Worm (Caenorhabditis elegans): ENCODE results near the gene F38A1.8.
"Not testable (repeated sequence)": the region's sequence is repeated elsewhere in the genome, so short reads cannot be mapped to it uniquely, and the experiment has no call there.

The F38A1.8 gene

DNA sequence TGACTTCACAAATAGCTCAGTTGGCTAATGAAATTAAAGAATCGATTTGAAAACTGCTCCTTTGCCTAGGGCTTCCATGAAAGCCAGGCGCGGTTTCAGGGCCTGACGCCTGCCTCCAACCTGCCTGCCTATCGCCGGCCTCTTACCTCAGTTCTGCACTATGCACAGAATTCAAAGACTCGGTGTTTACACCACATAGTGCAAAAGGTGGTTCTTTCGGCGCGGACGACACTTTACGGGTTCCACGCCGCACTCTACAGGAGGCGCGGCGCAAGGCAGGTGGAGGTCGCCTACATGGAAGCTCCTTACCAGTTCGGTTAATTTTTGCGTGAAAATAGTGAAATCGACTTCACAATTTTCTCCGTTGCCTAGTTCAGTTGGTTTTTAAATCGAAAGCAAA, 29.8 kb downstream of the F38A1.8 start:
- TF ChIP-seq nhr-23 (tag; optimal IDR thresholded peaks at IDR 0.05): no peak
- no peak for TF ChIP-seq nhr-129 (tag; optimal IDR thresholded peaks at IDR 0.05)
- TF ChIP-seq nhr-10 (tag; optimal IDR thresholded peaks at IDR 0.05): no peak

ce11 chrIV:1209320-1209719, 30.3 kb downstream of the F38A1.8 start:
- TF ChIP-seq Y55F3AM.14 (GFP tag; optimal IDR thresholded peaks at IDR 0.05) (no peak), ama-1 (optimal IDR thresholded peaks at IDR 0.05) (no peak), snpc-4 (tag; optimal IDR thresholded peaks at IDR 0.05) (no peak), elt-3 (tag; optimal IDR thresholded peaks at IDR 0.05) (no peak), gmeb-1 (tag; optimal IDR thresholded peaks at IDR 0.05) (no peak), dmd-4 (tag; optimal IDR thresholded peaks at IDR 0.05) (no peak)

- no peak for TF ChIP-seq peb-1 (tag; optimal IDR thresholded peaks at IDR 0.05)
Measured at ce11 chrIV:1207980-1208379, 31.7 kb downstream of the F38A1.8 start, which contains the start of gene dsl-1. TSS of gene dsl-1 (minus strand) at chrIV:1208080.

- TF ChIP-seq nhr-10 (tag; optimal IDR thresholded peaks at IDR 0.05) (no peak), sem-4 (tag; optimal IDR thresholded peaks at IDR 0.05) (no peak)
Measured at ce11 chrIV:1204870-1205269, 34.8 kb downstream of the F38A1.8 start, which contains the start of gene dsl-2. TSS of gene dsl-2 (minus strand) at chrIV:1204970.

DNA sequence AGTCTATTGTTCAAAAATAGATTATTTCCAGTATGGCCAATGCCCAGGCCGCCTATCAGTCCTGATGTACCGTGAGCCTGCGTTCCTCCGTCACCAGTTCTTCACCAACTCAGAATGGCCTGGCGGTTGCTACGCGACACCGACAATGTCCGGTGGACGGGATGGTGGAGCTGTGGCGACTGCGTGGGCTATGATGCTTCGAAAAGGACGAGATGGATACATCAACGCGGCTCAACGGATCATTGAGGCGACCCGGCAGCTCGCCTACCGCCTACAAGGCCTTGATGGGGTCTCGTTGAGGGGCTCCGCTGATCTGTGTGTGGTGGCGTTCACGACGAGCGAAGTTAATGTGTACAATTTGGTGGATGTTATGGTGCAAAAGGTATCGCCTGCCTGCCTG, 40.2 kb downstream of the F38A1.8 start:
- TF ChIP-seq nhr-25 (tag; optimal IDR thresholded peaks at IDR 0.05): no peak
- TF ChIP-seq nhr-21 (tag; optimal IDR thresholded peaks at IDR 0.05): no peak
- TF ChIP-seq nhr-11 (tag; optimal IDR thresholded peaks at IDR 0.05): no peak
- no peak for TF ChIP-seq ztf-4 (tag; optimal IDR thresholded peaks at IDR 0.05)
- no peak for TF ChIP-seq elt-1 (tag; optimal IDR thresholded peaks at IDR 0.05)
- TF ChIP-seq ZK546.5 (tag; optimal IDR thresholded peaks at IDR 0.05): no peak
- no peak for TF ChIP-seq skn-1 (tag; optimal IDR thresholded peaks at IDR 0.05)
- TF ChIP-seq unc-62 (GFP tag; optimal IDR thresholded peaks at IDR 0.05): no peak
- TF ChIP-seq nhr-77 (tag; optimal IDR thresholded peaks at IDR 0.05): no peak
- TF ChIP-seq snpc-4 (tag; optimal IDR thresholded peaks at IDR 0.05): no peak
- no peak for TF ChIP-seq nhr-12 (tag; optimal IDR thresholded peaks at IDR 0.05)
- no peak for TF ChIP-seq nhr-237 (tag; optimal IDR thresholded peaks at IDR 0.05)
- TF ChIP-seq crh-2 (tag; optimal IDR thresholded peaks at IDR 0.05): no peak
- no peak for TF ChIP-seq nhr-129 (tag; optimal IDR thresholded peaks at IDR 0.05)
- TF ChIP-seq ceh-82 (tag; optimal IDR thresholded peaks at IDR 0.05): no peak
- no peak for TF ChIP-seq mdl-1 (tag; optimal IDR thresholded peaks at IDR 0.05)
- TF ChIP-seq lin-39 (tag; optimal IDR thresholded peaks at IDR 0.05): no peak
- TF ChIP-seq sem-4 (tag; optimal IDR thresholded peaks at IDR 0.05): no peak
- no peak for TF ChIP-seq mab-5 (tag; optimal IDR thresholded peaks at IDR 0.05)
- TF ChIP-seq elt-3 (tag; optimal IDR thresholded peaks at IDR 0.05): no peak

DNA sequence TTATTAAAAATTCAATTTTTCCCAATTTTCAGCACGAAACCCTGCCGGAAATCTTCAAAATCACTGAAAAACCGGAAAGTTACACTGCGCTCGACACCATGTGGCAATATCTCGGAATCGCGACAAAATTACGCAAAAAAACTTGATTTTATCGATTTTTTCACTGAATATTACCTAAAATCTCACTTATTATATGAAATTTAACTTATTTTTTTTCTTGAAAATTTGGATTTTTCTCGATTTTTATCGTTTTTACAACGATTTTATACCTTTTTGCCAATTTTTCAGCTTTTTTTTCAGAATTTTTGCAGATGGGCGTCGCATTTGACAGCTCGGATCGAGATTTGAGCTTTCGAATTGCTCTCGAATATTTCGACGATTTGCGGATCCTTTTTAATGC, 46.9 kb downstream of the F38A1.8 start, which contains the start of gene spl-3:
spl-3 (plus strand) TSS at position 301 of the 400 bp plus-strand sequence.
- TF ChIP-seq nhr-23 (tag; optimal IDR thresholded peaks at IDR 0.05) (no peak), ama-1 (optimal IDR thresholded peaks at IDR 0.05) (no peak), nhr-10 (tag; optimal IDR thresholded peaks at IDR 0.05) (no peak), ceh-16 (tag; optimal IDR thresholded peaks at IDR 0.05) (no peak), Y55F3AM.14 (GFP tag; optimal IDR thresholded peaks at IDR 0.05) (no peak), elt-1 (tag; optimal IDR thresholded peaks at IDR 0.05) (no peak), snpc-4 (tag; optimal IDR thresholded peaks at IDR 0.05) (no peak)

- TF ChIP-seq nhr-23 (tag; optimal IDR thresholded peaks at IDR 0.05); elt-1 (tag; optimal IDR thresholded peaks at IDR 0.05); ztf-1 (GFP tag; conservative IDR thresholded peaks at IDR 0.05): not testable (repeated sequence)
Measured at ce11 chrIV:1187502-1187901, 52.1 kb downstream of the F38A1.8 start, which contains the start of gene mdt-20. TSS of gene mdt-20 (plus strand) at chrIV:1187802.
